Fruit fly (Drosophila melanogaster) whole organism, wandering third instar larva: ENCODE measurements around the gene Mhc.

Experiments used
- CrebA ChIP-seq: fragments of 200-800 bp; sonication (Bioruptor generic); optimal IDR thresholded peaks from 2 replicates; lab custom pipeline; 2016; ENCODE audit warnings: missing biosample characterization, mild to moderate bottlenecking, missing genetic modification characterization, borderline replicate concordance
- Dfd ChIP-seq: fragments of >200 bp; optimal IDR thresholded peaks from 2 replicates; lab custom pipeline; 2017; ENCODE audit warnings: missing biosample characterization, missing genetic modification characterization
- GATAd ChIP-seq: sonication (Bioruptor generic); optimal IDR thresholded peaks from 2 replicates; lab custom pipeline; 2016; ENCODE audit warnings: missing biosample characterization, missing genetic modification characterization
- Hr78 ChIP-seq: fragments of >200 bp; optimal IDR thresholded peaks from 2 replicates; lab custom pipeline; 2017; ENCODE audit warnings: missing biosample characterization, missing genetic modification characterization
- br ChIP-seq: fragments of 200-800 bp; sonication (Bioruptor generic); optimal IDR thresholded peaks from 2 replicates; lab custom pipeline; 2016; ENCODE audit warnings: missing biosample characterization, missing genetic modification characterization
- fru ChIP-seq: fragments of 200-800 bp; sonication (Bioruptor generic); optimal IDR thresholded peaks from 3 replicates; lab custom pipeline; 2016; ENCODE audit warnings: missing biosample characterization, mild to moderate bottlenecking, missing genetic modification characterization
- h ChIP-seq: fragments of 200-800 bp; sonication (Bioruptor generic); optimal IDR thresholded peaks from 3 replicates; lab custom pipeline; 2016; ENCODE audit warnings: missing biosample characterization, mild to moderate bottlenecking, missing genetic modification characterization
- jim ChIP-seq: fragments of 175-275, 200-325 bp; sonication (Bioruptor generic); optimal IDR thresholded peaks from 2 replicates; lab custom pipeline; 2016; ENCODE audit warnings: missing biosample characterization, mild to moderate bottlenecking, missing genetic modification characterization
- pan ChIP-seq: fragments of >200 bp; optimal IDR thresholded peaks from 2 replicates; lab custom pipeline; 2017
- psq ChIP-seq: fragments of 200-800 bp; sonication (Bioruptor generic); optimal IDR thresholded peaks from 3 replicates; lab custom pipeline; 2017; ENCODE audit warnings: missing biosample characterization, mild to moderate bottlenecking, missing genetic modification characterization, moderate library complexity
- sage ChIP-seq: fragments of 200-800 bp; sonication (Bioruptor generic); optimal IDR thresholded peaks from 2 replicates; lab custom pipeline; 2016; ENCODE audit warnings: missing biosample characterization, mild to moderate bottlenecking, missing genetic modification characterization
- tai ChIP-seq: sonication (Bioruptor generic); optimal IDR thresholded peaks from 2 replicates; lab custom pipeline; 2016; ENCODE audit warnings: missing biosample characterization, missing genetic modification characterization

dm6 chr2L:16801578-16802152 lies 35.3 kb downstream of the Mhc start:
- TF ChIP-seq psq, result no peak
- no peak for TF ChIP-seq Dfd (GFP tag; lab: Kevin White, UChicago)
- no peak for TF ChIP-seq sage (GFP tag; lab: Kevin White, UChicago)
- no peak for TF ChIP-seq br
- TF ChIP-seq GATAd (GFP tag; lab: Kevin White, UChicago), result no peak
- no peak for TF ChIP-seq fru (GFP tag; lab: Kevin White, UChicago)
- no peak for TF ChIP-seq h
- no peak for TF ChIP-seq CrebA (GFP tag; lab: Kevin White, UChicago)
- no peak for TF ChIP-seq jim (GFP tag; lab: Kevin White, UChicago)
- no peak for TF ChIP-seq Hr78
- no peak for TF ChIP-seq pan (lab: Kevin White, UChicago)
- TF ChIP-seq tai, result no peak
